Worm (Caenorhabditis elegans) whole organism, L3 larva: ENCODE results near the gene F42H10.2.

Experiments
- ceh-82 ChIP-seq: fragments of 150-350 bp; optimal IDR thresholded peaks from 2 replicates; lab custom pipeline; 2014; ENCODE audit warnings: missing biosample characterization, missing genetic modification characterization
- egl-27 ChIP-seq: sonication (generic microtip); optimal IDR thresholded peaks from 4 replicates; lab custom pipeline; 2017; ENCODE audit warnings: missing biosample characterization, missing genetic modification reagents, missing genetic modification characterization
- fkh-10 ChIP-seq: sonication (generic microtip); optimal IDR thresholded peaks from 2 replicates; lab custom pipeline; 2017; ENCODE audit warnings: missing biosample characterization, missing genetic modification reagents, missing genetic modification characterization
- nhr-237 ChIP-seq: fragments of 150-350 bp; optimal IDR thresholded peaks from 2 replicates; lab custom pipeline; 2014; ENCODE audit warnings: missing biosample characterization, missing genetic modification characterization

DNA sequence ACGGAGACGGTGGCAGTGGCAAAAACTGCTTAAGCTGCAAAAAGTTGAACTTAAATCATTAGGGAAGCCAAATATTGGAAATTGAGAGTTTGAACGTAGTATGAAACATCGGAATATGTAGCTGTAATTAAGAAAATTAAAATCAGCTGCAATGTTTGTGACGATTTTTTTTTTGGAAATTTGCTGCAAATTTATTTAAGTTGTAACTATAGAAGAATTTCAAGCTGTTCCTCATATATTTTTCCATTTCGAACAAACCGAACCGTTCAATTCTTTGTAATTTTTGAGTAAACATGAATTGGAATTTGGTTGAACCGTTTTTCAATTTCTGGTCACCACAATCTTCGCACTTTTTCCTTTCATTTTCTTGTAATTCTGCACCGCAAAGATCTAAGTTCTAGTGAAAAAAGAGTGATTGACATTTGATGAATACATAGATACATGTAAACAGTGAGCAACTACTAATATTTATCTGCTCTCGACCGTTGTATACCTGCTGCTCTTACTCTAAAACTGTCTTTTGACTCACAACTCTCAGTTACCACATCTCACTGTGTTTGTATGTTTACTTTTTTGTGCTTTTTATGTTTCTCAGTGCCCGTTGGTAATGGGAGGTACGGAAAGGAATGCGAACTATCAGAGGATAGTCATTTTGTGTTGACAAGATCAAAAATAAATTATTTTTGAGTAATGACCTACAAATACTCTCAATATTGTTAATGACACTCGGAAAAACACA is 31.4 kb downstream of the F42H10.2 start:
- TF ChIP-seq egl-27 (tag; lab: Kevin White, UChicago): no peak
- TF ChIP-seq fkh-10 (GFP tag; lab: Kevin White, UChicago): no peak
- TF ChIP-seq nhr-237 (tag; lab: Kevin White, UChicago): no peak
- no peak for TF ChIP-seq ceh-82 (tag; lab: Kevin White, UChicago)
